Worm (Caenorhabditis elegans) whole organism, young adult: Measurements from ENCODE around the gene W09D6.4.
A peak's percentile ranks its signal among the peaks of the same experiment; 100 is the strongest.

Source experiments
- F33H1.4 ChIP-seq: fragments of 200-800 bp; sonication (Bioruptor generic); IDR thresholded peaks from 2 replicates; pipeline ENCODE4 v1.3.6; 2022; ENCODE audit warnings: missing genetic modification reagents, missing genetic modification characterization, missing compliant biosample characterization
- F39B2.1 ChIP-seq: fragments of 200-800 bp; sonication (Bioruptor generic); IDR thresholded peaks from 2 replicates; pipeline ENCODE4 v1.3.6; 2022; ENCODE audit warnings: missing genetic modification reagents, missing genetic modification characterization, missing compliant biosample characterization
- Y53F4B.3 ChIP-seq: fragments of 200-800 bp; sonication (Bioruptor generic); IDR thresholded peaks from 2 replicates; pipeline ENCODE4 v1.3.6; 2022; ENCODE audit warnings: missing genetic modification reagents, missing genetic modification characterization, missing compliant biosample characterization
- ama-1 ChIP-seq, 3 experiments: fragments of 150-350 bp in 1 of 3; sonication (generic microtip) in 2 of 3; optimal IDR thresholded peaks; 2 replicates each; lab custom pipeline; 2014 to 2018; ENCODE audit warnings: missing biosample characterization in 2 of 3, missing genetic modification characterization in 2 of 3, missing genetic modification reagents in 2 of 3
- aptf-3 ChIP-seq: fragments of 200-800 bp; sonication (Bioruptor generic); IDR thresholded peaks from 2 replicates; pipeline ENCODE4 v1.3.6; 2022; ENCODE audit warnings: missing genetic modification characterization, missing compliant biosample characterization
- efl-1 ChIP-seq: fragments of 150-350 bp; optimal IDR thresholded peaks from 2 replicates; lab custom pipeline; 2014; ENCODE audit warnings: missing biosample characterization, missing genetic modification reagents, missing genetic modification characterization
- ets-4 ChIP-seq: fragments of 200-800 bp; sonication (Bioruptor generic); optimal IDR thresholded peaks from 2 replicates; lab custom pipeline; 2018; ENCODE audit warnings: mild to moderate bottlenecking, missing genetic modification characterization, missing compliant biosample characterization
- lin-40 ChIP-seq: sonication (generic microtip); optimal IDR thresholded peaks from 2 replicates; lab custom pipeline; 2016; ENCODE audit warnings: missing genetic modification characterization, mild to moderate bottlenecking, missing compliant biosample characterization, missing genotype, missing genetic modification reagents
- mcd-1 ChIP-seq: fragments of 200-800 bp; sonication (Bioruptor generic); IDR thresholded peaks from 2 replicates; pipeline ENCODE4 v1.3.6; 2022; ENCODE audit warnings: missing genetic modification reagents, missing genetic modification characterization, missing compliant biosample characterization
- sea-2 ChIP-seq: fragments of 200-800 bp; sonication (Bioruptor generic); IDR thresholded peaks from 2 replicates; pipeline ENCODE4 v1.3.6; 2022; ENCODE audit warnings: missing genetic modification characterization, missing compliant biosample characterization
- snpc-4 ChIP-seq, 5 experiments: fragments of 150-350 bp in 1 of 5; sonication (generic microtip) in 4 of 5; optimal IDR thresholded peaks; 2 replicates each; lab custom pipeline; 2014 to 2018; ENCODE audit warnings: missing genetic modification characterization in 5 of 5, missing biosample characterization in 3 of 5, antibody characterized with exemption in 2 of 5, mild to moderate bottlenecking in 2 of 5, missing compliant biosample characterization in 2 of 5, missing genotype in 2 of 5, moderate library complexity in 2 of 5, missing genetic modification reagents in 1 of 5

- TF ChIP-seq aptf-3 (no peak), efl-1 (no peak), Y53F4B.3 (GFP tag; lab: Robert Waterston, UW) (no peak), ets-4 (GFP tag; lab: Kevin White, UChicago) (no peak), mcd-1 (GFP tag; lab: Robert Waterston, UW) (peak; percentile 89), F39B2.1 (GFP tag; lab: Robert Waterston, UW) (no peak), lin-40 (tag; lab: Kevin White, UChicago) (peak; percentile 49), sea-2 (GFP tag; lab: Robert Waterston, UW) (no peak), ama-1 (optimal IDR thresholded peaks at IDR 0.05; lab: Kevin White, UChicago) (no peak), ama-1 (GFP tag; optimal IDR thresholded peaks at IDR 0.05; lab: Kevin White, UChicago) (no peak), F33H1.4 (GFP tag; lab: Robert Waterston, UW) (0 out of 2 replicates have a peak, but pooled peaks have one; percentile 24), snpc-4 (GFP tag; optimal IDR thresholded peaks at IDR 0.05; lab: Kevin White, UChicago) (no peak), snpc-4 (tag; optimal IDR thresholded peaks at IDR 0.05; lab: Kevin White, UChicago) (peak in 3 of 4 experiments; percentile 22 to 42 (median 33))
Observed at ce11 chrIII:11112718-11113117, 33.2 kb downstream of the W09D6.4 start.
